Fruit fly (Drosophila melanogaster) whole organism, embryonic: ENCODE data around the gene eIF2gamma.

Experiments used
- ATbp ChIP-seq: fragments of 200-800 bp; sonication (Bioruptor generic); optimal IDR thresholded peaks from 2 replicates; lab custom pipeline; 2017; ENCODE audit warnings: missing biosample characterization, mild to moderate bottlenecking, missing genetic modification characterization, missing genetic modification reagents
- Atf3 ChIP-seq: fragments of 200-800 bp; sonication (Bioruptor generic); optimal IDR thresholded peaks from 3 replicates; lab custom pipeline; 2016; ENCODE audit warnings: missing biosample characterization, missing genetic modification characterization
- B-H1 ChIP-seq: fragments of 200-800 bp; sonication (Bioruptor generic); IDR thresholded peaks from 3 replicates; pipeline ENCODE4 v1.3.6; 2022; ENCODE audit warnings: missing biosample characterization, missing genetic modification characterization
- CG10431 ChIP-seq: fragments of 200-800 bp; sonication (Bioruptor generic); optimal IDR thresholded peaks from 3 replicates; lab custom pipeline; 2018; ENCODE audit warnings: missing biosample characterization, mild to moderate bottlenecking, missing genetic modification characterization
- CG11093 ChIP-seq: fragments of 200-800 bp; sonication (Bioruptor generic); IDR thresholded peaks from 3 replicates; pipeline ENCODE4 v1.3.6; 2022; ENCODE audit warnings: missing biosample characterization, missing genetic modification characterization
- CG11695 ChIP-seq: fragments of 200-800 bp; sonication (Bioruptor generic); IDR thresholded peaks from 3 replicates; pipeline ENCODE4 v1.3.6; 2022; ENCODE audit warnings: missing biosample characterization, missing genetic modification characterization
- CG11723 ChIP-seq: fragments of 200-800 bp; sonication (Bioruptor generic); optimal IDR thresholded peaks from 2 replicates; lab custom pipeline; 2017; ENCODE audit warnings: missing biosample characterization, mild to moderate bottlenecking, missing genetic modification characterization
- CG12071 ChIP-seq: fragments of 200-800 bp; sonication (Bioruptor generic); optimal IDR thresholded peaks from 3 replicates; lab custom pipeline; 2018; ENCODE audit warnings: missing biosample characterization, mild to moderate bottlenecking, missing genetic modification characterization
- CG12155 ChIP-seq: fragments of 200-800 bp; sonication (Bioruptor generic); optimal IDR thresholded peaks from 3 replicates; lab custom pipeline; 2016; ENCODE audit warnings: missing biosample characterization, missing genetic modification characterization
- CG1233 ChIP-seq: fragments of 200-800 bp; sonication (Bioruptor generic); optimal IDR thresholded peaks from 4 replicates; lab custom pipeline; 2018; ENCODE audit warnings: missing biosample characterization, mild to moderate bottlenecking, missing genetic modification characterization
- CG13424 ChIP-seq: fragments of 200-800 bp; sonication (Bioruptor generic); optimal IDR thresholded peaks from 2 replicates; lab custom pipeline; 2019; ENCODE audit warnings: missing biosample characterization, mild to moderate bottlenecking, missing genetic modification characterization, moderate library complexity
- CG13775 ChIP-seq: fragments of 200-800 bp; sonication (Bioruptor generic); optimal IDR thresholded peaks from 3 replicates; lab custom pipeline; 2017; ENCODE audit warnings: missing biosample characterization, mild to moderate bottlenecking, missing genetic modification characterization
- CG15011 ChIP-seq: fragments of 200-800 bp; sonication (Bioruptor generic); optimal IDR thresholded peaks from 3 replicates; lab custom pipeline; 2018; ENCODE audit warnings: missing biosample characterization, mild to moderate bottlenecking, missing genetic modification characterization
- CG15479 ChIP-seq: fragments of 200-800 bp; sonication (Bioruptor generic); optimal IDR thresholded peaks from 3 replicates; lab custom pipeline; 2019; ENCODE audit warnings: missing biosample characterization, mild to moderate bottlenecking, missing genetic modification characterization, moderate library complexity
- CG15514 ChIP-seq: fragments of 200-800 bp; sonication (Bioruptor generic); optimal IDR thresholded peaks from 3 replicates; lab custom pipeline; 2017; ENCODE audit warnings: missing biosample characterization, missing genetic modification characterization, mild to moderate bottlenecking, moderate library complexity, missing genetic modification reagents
- CG18764 ChIP-seq: fragments of 200-800 bp; sonication (Bioruptor generic); optimal IDR thresholded peaks from 3 replicates; lab custom pipeline; 2016; ENCODE audit warnings: missing biosample characterization, missing genetic modification characterization
- CG2129 ChIP-seq: fragments of 200-800 bp; sonication (Bioruptor generic); IDR thresholded peaks from 2 replicates; pipeline ENCODE4 v1.3.6; 2022; ENCODE audit warnings: missing biosample characterization, missing genetic modification characterization; ENCODE audit not compliant: partially characterized antibody
- CG34422 ChIP-seq: fragments of 200-800 bp; sonication (Bioruptor generic); IDR thresholded peaks from 3 replicates; pipeline ENCODE4 v1.3.6; 2022; ENCODE audit warnings: missing biosample characterization, missing genetic modification characterization
- CG6791 ChIP-seq: fragments of 200-800 bp; sonication (Bioruptor generic); IDR thresholded peaks from 3 replicates; pipeline ENCODE4 v1.3.6; 2022; ENCODE audit warnings: missing biosample characterization, missing genetic modification characterization; ENCODE audit not compliant: partially characterized antibody
- CG8359 ChIP-seq: fragments of 200-800 bp; sonication (Bioruptor generic); optimal IDR thresholded peaks from 2 replicates; lab custom pipeline; 2017; ENCODE audit warnings: missing biosample characterization, mild to moderate bottlenecking, missing genetic modification characterization, borderline replicate concordance
- CG8388 ChIP-seq: fragments of 200-800 bp; sonication (Bioruptor generic); optimal IDR thresholded peaks from 2 replicates; lab custom pipeline; 2019; ENCODE audit warnings: missing biosample characterization, mild to moderate bottlenecking, missing genetic modification characterization, moderate library complexity
- D19A ChIP-seq: fragments of 200-800 bp; optimal IDR thresholded peaks from 3 replicates; lab custom pipeline; 2019; ENCODE audit warnings: missing biosample characterization, mild to moderate bottlenecking, missing genetic modification characterization, moderate library complexity
- Dek ChIP-seq: fragments of 200-800 bp; sonication (Bioruptor generic); optimal IDR thresholded peaks from 3 replicates; lab custom pipeline; 2019; ENCODE audit warnings: missing biosample characterization, mild to moderate bottlenecking, missing genetic modification characterization, moderate library complexity
- Dfd ChIP-seq, 2 experiments: fragments of >200 bp; optimal IDR thresholded peaks; 2 replicates each; lab custom pipeline; 2017; ENCODE audit warnings: missing biosample characterization in 2 of 2, missing genetic modification characterization in 2 of 2
- Doc3 ChIP-seq: fragments of 200-800 bp; sonication (Bioruptor generic); IDR thresholded peaks from 3 replicates; pipeline ENCODE4 v1.3.6; 2022; ENCODE audit warnings: missing biosample characterization, missing genetic modification characterization; ENCODE audit not compliant: partially characterized antibody
- Ets97D ChIP-seq: fragments of 200-800 bp; sonication (Bioruptor generic); optimal IDR thresholded peaks from 3 replicates; lab custom pipeline; 2016; ENCODE audit warnings: missing biosample characterization, missing genetic modification characterization
- HLH3B ChIP-seq: fragments of 200-800 bp; sonication (Bioruptor generic); IDR thresholded peaks from 2 replicates; pipeline ENCODE4 v1.3.6; 2022; ENCODE audit warnings: missing biosample characterization, missing genetic modification characterization
- Hr3 ChIP-seq: fragments of 200-800 bp; sonication (Bioruptor generic); optimal IDR thresholded peaks from 3 replicates; lab custom pipeline; 2016; ENCODE audit warnings: missing biosample characterization, missing genetic modification characterization
- Lhr ChIP-seq: fragments of 200-800 bp; sonication (Bioruptor generic); optimal IDR thresholded peaks from 3 replicates; lab custom pipeline; 2017; ENCODE audit warnings: mild to moderate bottlenecking, missing biosample characterization, missing genetic modification reagents, missing genetic modification characterization
- NC2β ChIP-seq: fragments of 200-800 bp; sonication (Bioruptor generic); optimal IDR thresholded peaks from 2 replicates; lab custom pipeline; 2016; ENCODE audit warnings: missing biosample characterization, missing genetic modification characterization
- ac ChIP-seq: fragments of 200-800 bp; sonication (Bioruptor generic); optimal IDR thresholded peaks from 3 replicates; lab custom pipeline; 2017; ENCODE audit warnings: missing biosample characterization, mild to moderate bottlenecking, missing genetic modification characterization
- bigmax ChIP-seq: fragments of 200-800 bp; sonication (Bioruptor generic); optimal IDR thresholded peaks from 2 replicates; lab custom pipeline; 2018; ENCODE audit warnings: missing biosample characterization, mild to moderate bottlenecking, missing genetic modification characterization
- btn ChIP-seq: fragments of 200-800 bp; sonication (Bioruptor generic); optimal IDR thresholded peaks from 2 replicates; lab custom pipeline; 2016; ENCODE audit warnings: missing biosample characterization, missing genetic modification characterization
- chif ChIP-seq, 2 experiments: fragments of 200-800 bp; sonication (Bioruptor generic); optimal IDR thresholded peaks; 3 replicates each; lab custom pipeline; 2016; ENCODE audit warnings: missing biosample characterization in 2 of 2, missing genetic modification characterization in 2 of 2
- chinmo ChIP-seq: fragments of 200-800 bp; sonication (Bioruptor generic); IDR thresholded peaks from 4 replicates; pipeline ENCODE4 v1.3.6; 2022; ENCODE audit warnings: missing biosample characterization, missing genetic modification characterization; ENCODE audit not compliant: partially characterized antibody
- ci ChIP-seq: fragments of 200-800 bp; sonication (Bioruptor generic); IDR thresholded peaks from 3 replicates; pipeline ENCODE4 v1.3.6; 2022; ENCODE audit warnings: missing biosample characterization, missing genetic modification characterization
- emc ChIP-seq: fragments of 200-800 bp; sonication (Bioruptor generic); optimal IDR thresholded peaks from 2 replicates; lab custom pipeline; 2016; ENCODE audit warnings: missing biosample characterization, missing genetic modification characterization
- gfzf ChIP-seq: fragments of 200-800 bp; sonication (Bioruptor generic); optimal IDR thresholded peaks from 2 replicates; lab custom pipeline; 2016; ENCODE audit warnings: missing biosample characterization, mild to moderate bottlenecking, missing genetic modification characterization, moderate library complexity
- h ChIP-seq: fragments of >200 bp; optimal IDR thresholded peaks from 2 replicates; lab custom pipeline; 2017
- insv ChIP-seq, 2 experiments: fragments of 200-800 bp; sonication (Bioruptor generic); optimal IDR thresholded peaks; 3 replicates each; lab custom pipeline; 2016 to 2018; ENCODE audit warnings: missing biosample characterization in 2 of 2, missing genetic modification characterization in 2 of 2
- nom ChIP-seq: fragments of 200-800 bp; sonication (Bioruptor generic); optimal IDR thresholded peaks from 2 replicates; lab custom pipeline; 2017; ENCODE audit warnings: missing biosample characterization, missing genetic modification characterization, mild to moderate bottlenecking, moderate library complexity, missing genetic modification reagents
- pan ChIP-seq, 4 experiments: fragments of >200 bp in 3 of 4; fragments of 200-800 bp in 1 of 4; sonication (Bioruptor generic) in 1 of 4; optimal IDR thresholded peaks in 3 of 4; IDR thresholded peaks in 1 of 4; 2 replicates each; pipeline versions ENCODE4 v1.3.6 to Lab custom; 2017 to 2022; ENCODE audit warnings: missing biosample characterization in 2 of 4, missing genetic modification characterization in 2 of 4, mixed read lengths in 1 of 4
- pita ChIP-seq: fragments of 200-800 bp; sonication (Bioruptor generic); optimal IDR thresholded peaks from 2 replicates; lab custom pipeline; 2017; ENCODE audit warnings: missing biosample characterization, mild to moderate bottlenecking, missing genetic modification characterization
- pum ChIP-seq: fragments of 200-800 bp; sonication (Bioruptor generic); optimal IDR thresholded peaks from 2 replicates; lab custom pipeline; 2016; ENCODE audit warnings: missing biosample characterization, missing genetic modification characterization
- pzg ChIP-seq: fragments of 200-800 bp; sonication (Bioruptor generic); optimal IDR thresholded peaks from 3 replicates; lab custom pipeline; 2018; ENCODE audit warnings: missing biosample characterization, mild to moderate bottlenecking, missing genetic modification characterization, moderate library complexity
- ttk ChIP-seq: fragments of 200-800 bp; sonication (Bioruptor generic); IDR thresholded peaks from 2 replicates; pipeline ENCODE4 v2.1.2; 2022; ENCODE audit warnings: missing biosample characterization, missing genetic modification characterization
- twi ChIP-seq: fragments of 200-800 bp; optimal IDR thresholded peaks from 2 replicates; lab custom pipeline; 2019; ENCODE audit warnings: missing biosample characterization, mild to moderate bottlenecking, missing genetic modification characterization, moderate library complexity

The eIF2gamma gene

DNA sequence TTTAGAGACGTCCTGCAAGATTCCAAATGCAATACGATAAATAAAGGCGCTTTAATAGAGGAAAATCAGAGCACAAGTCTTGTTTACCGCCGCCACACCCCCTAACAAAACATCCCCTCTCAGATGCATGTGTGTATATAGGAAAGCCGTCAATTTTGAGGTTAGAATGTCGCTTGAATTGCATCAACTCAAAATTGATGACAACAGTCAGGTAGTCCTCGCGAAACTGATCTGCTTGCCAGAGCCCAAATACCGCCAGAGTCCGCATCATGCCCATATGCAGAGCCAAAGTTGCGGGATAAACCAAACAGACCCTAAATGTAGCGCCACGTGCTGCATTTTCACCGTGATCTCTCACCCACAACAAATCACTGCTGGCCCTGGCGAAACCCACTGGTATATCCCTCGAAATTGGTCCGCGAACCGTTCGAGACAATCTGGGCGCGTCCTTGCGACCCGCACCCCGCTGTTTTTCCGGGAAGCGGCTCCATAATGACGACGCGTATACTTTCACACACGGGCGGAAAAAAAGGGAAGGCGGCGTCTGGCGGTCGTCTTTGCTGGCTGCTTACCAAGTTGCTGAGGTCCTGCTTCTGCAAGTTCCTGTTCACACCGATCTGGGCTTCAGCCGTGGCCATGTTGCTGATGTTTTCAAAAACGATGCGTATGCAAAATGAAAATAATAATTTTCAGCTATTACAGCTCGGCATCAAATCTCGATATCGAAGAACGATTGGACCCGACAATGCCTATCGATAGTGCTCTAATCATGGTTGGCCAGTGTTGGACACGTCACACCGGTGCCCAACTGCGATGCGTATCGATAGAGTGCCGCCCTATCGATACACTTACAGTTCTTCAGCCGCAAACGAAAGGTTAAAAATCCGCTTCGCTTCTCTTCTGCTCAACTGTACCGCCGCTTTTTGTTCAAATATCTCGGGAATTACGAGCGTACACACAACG lies at the start of gene eIF2gamma, which contains the start of gene Set:
Gene eIF2gamma (minus strand): TSS at position 749 of the 963 bp plus-strand sequence.
Gene Set (plus strand): TSS at position 843 of the 963 bp plus-strand sequence.
- TF ChIP-seq CG10431 (peak; percentile 15), CG2129 (GFP tag; lab: Robert Waterston, UW) (peak; percentile 88), CG15479 (GFP tag; lab: Kevin White, UChicago) (peak; percentile 36), Lhr (GFP tag; lab: Kevin White, UChicago) (no peak), B-H1 (GFP tag; lab: Robert Waterston, UW) (no peak), gfzf (GFP tag; lab: Kevin White, UChicago) (peak; percentile 22), CG1233 (GFP tag; lab: Kevin White, UChicago) (no peak), CG11695 (GFP tag; lab: Robert Waterston, UW) (no peak), twi (tag; lab: Kevin White, UChicago) (peak; percentile 53), CG8359 (no peak), CG18764 (GFP tag; lab: Kevin White, UChicago) (no peak), pan (optimal IDR thresholded peaks at IDR 0.05; lab: Kevin White, UChicago) (no peak), pan (GFP tag; optimal IDR thresholded peaks at IDR 0.05 in 1 of 2, IDR thresholded peaks at IDR 0.05 in 1 of 2) (peak in 1 of 2 experiments; percentile 20), emc (GFP tag; lab: Kevin White, UChicago) (no peak), Ets97D (GFP tag; lab: Kevin White, UChicago) (peak; percentile 77), ac (GFP tag; lab: Kevin White, UChicago) (no peak), ttk (no peak; the same call in 1 of the 2 replicates), CG15011 (GFP tag; lab: Kevin White, UChicago) (no peak), insv (GFP tag; optimal IDR thresholded peaks at IDR 0.05; lab: Kevin White, UChicago) (peak in 1 of 2 experiments; percentile 4), HLH3B (GFP tag; lab: Robert Waterston, UW) (no peak), D19A (tag; lab: Kevin White, UChicago) (no peak), h (lab: Kevin White, UChicago) (no peak), Hr3 (GFP tag; lab: Kevin White, UChicago) (no peak), ci (GFP tag; lab: Robert Waterston, UW) (0 out of 3 replicates have a peak, but pooled peaks have one; percentile 55), pita (no peak), CG8388 (no peak), Doc3 (GFP tag; lab: Robert Waterston, UW) (peak; percentile 85), Dfd (GFP tag; optimal IDR thresholded peaks at IDR 0.05; lab: Kevin White, UChicago) (no peak), pum (GFP tag; lab: Kevin White, UChicago) (no peak), CG13775 (peak; percentile 11), chif (GFP tag; optimal IDR thresholded peaks at IDR 0.05; lab: Kevin White, UChicago) (no peak), pzg (GFP tag; lab: Kevin White, UChicago) (peak; percentile 96), CG6791 (GFP tag; lab: Robert Waterston, UW) (peak; percentile 99), CG12071 (GFP tag; lab: Kevin White, UChicago) (no peak), CG34422 (peak; percentile 78), nom (peak; percentile 18), CG11723 (GFP tag; lab: Kevin White, UChicago) (no peak), CG12155 (peak; percentile 30), Atf3 (GFP tag; lab: Kevin White, UChicago) (peak; percentile 28), NC2β (peak; percentile 2), CG13424 (tag; lab: Kevin White, UChicago) (no peak), Dek (tag; lab: Kevin White, UChicago) (no peak), bigmax (GFP tag; lab: Kevin White, UChicago) (peak; percentile 95), ATbp (GFP tag; lab: Kevin White, UChicago) (no peak), CG11093 (no peak), btn (no peak), chinmo (GFP tag; lab: Robert Waterston, UW) (peak; percentile 95), CG15514 (GFP tag; lab: Kevin White, UChicago) (peak; percentile 80)
